Fruit fly (Drosophila melanogaster): ENCODE measurements around the gene Tig.

- no peak for TF ChIP-seq ttk (optimal IDR thresholded peaks at IDR 0.05)
- no peak for TF ChIP-seq Myc (optimal IDR thresholded peaks at IDR 0.05)
- no peak for TF ChIP-seq h (optimal IDR thresholded peaks at IDR 0.05)
- no peak for TF ChIP-seq Sin3A (optimal IDR thresholded peaks at IDR 0.05)
- no peak for TF ChIP-seq psq (optimal IDR thresholded peaks at IDR 0.05)
These were observed 32.2 kb upstream of the Tig start, which contains the start of gene retm for dm6 chr2L:6455032-6455954.
